Worm (Caenorhabditis elegans): ENCODE measurements around the gene Y60A3A.24.

DNA sequence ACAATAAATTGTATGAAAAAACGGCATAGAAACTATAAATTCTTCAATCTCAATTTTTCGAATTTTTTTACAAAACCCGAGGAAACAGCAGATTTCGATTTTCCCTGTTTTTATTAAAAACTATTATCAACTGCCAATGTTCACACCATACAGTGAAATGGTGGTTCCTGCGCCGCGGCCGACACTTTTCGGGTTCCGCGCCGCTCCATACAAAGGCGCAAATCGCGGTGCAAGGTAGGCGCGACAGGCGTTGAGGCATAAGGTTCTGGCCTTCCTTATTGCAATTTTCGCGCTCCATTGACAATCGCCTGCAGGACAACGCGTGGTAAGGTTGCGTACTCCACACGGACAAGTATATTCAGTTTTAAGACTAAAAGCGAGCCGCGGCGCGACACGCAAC lies 5.1 kb upstream of the Y60A3A.24 start:
- TF ChIP-seq him-1 (tag; optimal IDR thresholded peaks at IDR 0.05) (no peak), W03F9.2 (tag; optimal IDR thresholded peaks at IDR 0.05) (no peak), dao-5 (tag; optimal IDR thresholded peaks at IDR 0.05) (no peak)

Data from whole organism, L4/young adult.